Worm (Caenorhabditis elegans) whole organism, L4 larva: ENCODE measurements around the gene K12H6.5.
A peak's percentile ranks its signal among the peaks of the same experiment; 100 is the strongest.

Experiments
- F44E2.7 ChIP-seq: fragments of 200-800 bp; sonication (Bioruptor generic); IDR thresholded peaks from 2 replicates; pipeline ENCODE4 v2.1.2; 2022; ENCODE audit warnings: missing genetic modification characterization, missing compliant biosample characterization
- F49E8.2 ChIP-seq: sonication (generic microtip); optimal IDR thresholded peaks from 2 replicates; lab custom pipeline; 2016; ENCODE audit warnings: missing compliant biosample characterization, mild to moderate bottlenecking, missing genetic modification characterization, borderline replicate concordance
- ZK337.2 ChIP-seq: fragments of 200-800 bp; sonication (Bioruptor generic); IDR thresholded peaks from 2 replicates; pipeline ENCODE4 v1.3.6; 2022; ENCODE audit warnings: missing genetic modification reagents, missing genetic modification characterization, missing compliant biosample characterization
- aha-1 ChIP-seq: fragments of 150-350 bp; peaks from one replicate; lab custom pipeline; 2014; ENCODE audit warnings: missing biosample characterization, missing genetic modification characterization
- aly-2 ChIP-seq: sonication (generic microtip); optimal IDR thresholded peaks from 2 replicates; lab custom pipeline; 2018; ENCODE audit warnings: missing biosample characterization, missing genetic modification characterization
- ama-1 ChIP-seq: fragments of 150-350 bp; optimal IDR thresholded peaks from 2 replicates; lab custom pipeline; 2014; ENCODE audit warnings: inconsistent platforms, mixed read lengths
- arid-1 ChIP-seq: fragments of 200-800 bp; sonication (Bioruptor generic); conservative IDR thresholded peaks from 2 replicates; pipeline ENCODE4 v1.3.6; 2022; ENCODE audit warnings: missing genetic modification reagents, missing genetic modification characterization, missing compliant biosample characterization
- ceh-20 ChIP-seq: fragments of 200-800 bp; sonication (Bioruptor generic); IDR thresholded peaks from 2 replicates; pipeline ENCODE4 v1.3.6; 2022; ENCODE audit warnings: missing genetic modification reagents, missing genetic modification characterization, missing compliant biosample characterization
- ceh-28 ChIP-seq: fragments of 150-350 bp; optimal IDR thresholded peaks from 2 replicates; lab custom pipeline; 2014; ENCODE audit warnings: missing biosample characterization, missing genetic modification reagents, missing genetic modification characterization
- ceh-32 ChIP-seq: sonication (generic microtip); optimal IDR thresholded peaks from 2 replicates; lab custom pipeline; 2016; ENCODE audit warnings: mild to moderate bottlenecking, missing genetic modification characterization, missing compliant biosample characterization; ENCODE audit not compliant: poor library complexity
- ceh-44 ChIP-seq: fragments of 200-800 bp; sonication (Bioruptor generic); IDR thresholded peaks from 2 replicates; pipeline ENCODE4 v1.3.6; 2022; ENCODE audit warnings: missing genetic modification reagents, missing genetic modification characterization, missing compliant biosample characterization
- ceh-62 ChIP-seq: sonication (generic microtip); optimal IDR thresholded peaks from 2 replicates; lab custom pipeline; 2017; ENCODE audit warnings: missing biosample characterization, missing genetic modification characterization
- ceh-82 ChIP-seq: sonication (generic microtip); optimal IDR thresholded peaks from 2 replicates; lab custom pipeline; 2017; ENCODE audit warnings: missing biosample characterization, missing genetic modification characterization
- daf-12 ChIP-seq: fragments of 150-350 bp; optimal IDR thresholded peaks from 2 replicates; lab custom pipeline; 2014; ENCODE audit warnings: missing biosample characterization, missing genetic modification reagents, missing genetic modification characterization
- dmd-6 ChIP-seq: fragments of 200-800 bp; sonication (Bioruptor generic); IDR thresholded peaks from 2 replicates; pipeline ENCODE4 v1.3.6; 2022; ENCODE audit warnings: missing genetic modification reagents, missing genetic modification characterization, missing compliant biosample characterization
- dmd-9 ChIP-seq: fragments of 200-800 bp; sonication (Bioruptor generic); IDR thresholded peaks from 2 replicates; pipeline ENCODE4 v1.3.6; 2022; ENCODE audit warnings: missing genetic modification reagents, missing genetic modification characterization, missing compliant biosample characterization
- dpl-1 ChIP-seq: fragments of 150-350 bp; optimal IDR thresholded peaks from 2 replicates; lab custom pipeline; 2014; ENCODE audit warnings: missing biosample characterization, missing genetic modification reagents, missing genetic modification characterization
- egl-27 ChIP-seq: sonication (generic microtip); optimal IDR thresholded peaks from 3 replicates; lab custom pipeline; 2017; ENCODE audit warnings: missing biosample characterization, missing genetic modification reagents, missing genetic modification characterization
- egl-43 ChIP-seq: fragments of 200-800 bp; sonication (Bioruptor generic); IDR thresholded peaks from 2 replicates; pipeline ENCODE4 v1.3.6; 2022; ENCODE audit warnings: missing genetic modification reagents, missing genetic modification characterization, missing compliant biosample characterization
- hif-1 ChIP-seq, 2 experiments: sonication (generic microtip); optimal IDR thresholded peaks; 2 replicates each; lab custom pipeline; 2016 to 2017; ENCODE audit warnings: missing compliant biosample characterization in 2 of 2, missing genetic modification characterization in 2 of 2, missing genetic modification reagents in 2 of 2, missing genotype in 2 of 2, mild to moderate bottlenecking in 1 of 2
- hlh-11 ChIP-seq: fragments of 200-800 bp; sonication (Bioruptor generic); optimal IDR thresholded peaks from 2 replicates; lab custom pipeline; 2018; ENCODE audit warnings: mild to moderate bottlenecking, missing genetic modification characterization, missing compliant biosample characterization
- hmg-1.1 ChIP-seq: fragments of 200-800 bp; sonication (Bioruptor generic); IDR thresholded peaks from 2 replicates; pipeline ENCODE4 v1.3.6; 2022; ENCODE audit warnings: missing genetic modification reagents, missing genetic modification characterization, missing compliant biosample characterization
- lim-7 ChIP-seq: fragments of 200-800 bp; sonication (Bioruptor generic); IDR thresholded peaks from 2 replicates; pipeline ENCODE4 v1.3.6; 2022; ENCODE audit warnings: missing genetic modification characterization, missing compliant biosample characterization
- lin-15B ChIP-seq: fragments of 150-350 bp; sonication (generic microtip); optimal IDR thresholded peaks from 3 replicates; lab custom pipeline; 2014; ENCODE audit warnings: missing biosample characterization, missing genetic modification characterization
- lin-29 ChIP-seq: fragments of 200-800 bp; sonication (Bioruptor generic); IDR thresholded peaks from 2 replicates; pipeline ENCODE4 v1.3.6; 2022; ENCODE audit warnings: missing genetic modification reagents, missing genetic modification characterization, missing compliant biosample characterization
- madf-5 ChIP-seq, 2 experiments: fragments of 200-800 bp; sonication (Bioruptor generic); IDR thresholded peaks; 2 replicates each; pipeline ENCODE4 v1.3.6; 2022; ENCODE audit warnings: missing compliant biosample characterization in 2 of 2, missing genetic modification characterization in 2 of 2
- mdl-1 ChIP-seq, 2 experiments: fragments of 150-350 bp in 1 of 2; sonication (generic microtip) in 1 of 2; optimal IDR thresholded peaks; 2 replicates each; lab custom pipeline; 2014 to 2017; ENCODE audit warnings: missing biosample characterization in 2 of 2, missing genetic modification characterization in 2 of 2
- mdt-29 ChIP-seq: fragments of 200-800 bp; sonication (Bioruptor generic); IDR thresholded peaks from 2 replicates; pipeline ENCODE4 v1.3.6; 2022; ENCODE audit warnings: missing genetic modification reagents, missing genetic modification characterization, missing compliant biosample characterization
- mep-1 ChIP-seq: fragments of 150-350 bp; sonication (generic microtip); optimal IDR thresholded peaks from 3 replicates; lab custom pipeline; 2014; ENCODE audit warnings: missing biosample characterization, missing genetic modification characterization
- mes-2 ChIP-seq: sonication (generic microtip); optimal IDR thresholded peaks from 2 replicates; lab custom pipeline; 2016; ENCODE audit warnings: missing genotype, mild to moderate bottlenecking, missing genetic modification characterization, missing compliant biosample characterization; ENCODE audit not compliant: poor library complexity, severe bottlenecking
- mxl-3 ChIP-seq: fragments of 200-800 bp; sonication (Bioruptor generic); optimal IDR thresholded peaks from 2 replicates; lab custom pipeline; 2018; ENCODE audit warnings: mild to moderate bottlenecking, missing genetic modification characterization, missing compliant biosample characterization
- nhr-25 ChIP-seq: sonication (generic microtip); optimal IDR thresholded peaks from 2 replicates; lab custom pipeline; 2017; ENCODE audit warnings: missing genetic modification characterization, mild to moderate bottlenecking, missing compliant biosample characterization, antibody characterized with exemption, moderate library complexity, borderline replicate concordance; ENCODE audit not compliant: insufficient read depth
- nhr-48 ChIP-seq: sonication (generic microtip); optimal IDR thresholded peaks from 2 replicates; lab custom pipeline; 2016; ENCODE audit warnings: mild to moderate bottlenecking, missing genetic modification characterization, missing compliant biosample characterization
- nhr-76 ChIP-seq: fragments of 150-350 bp; optimal IDR thresholded peaks from 2 replicates; lab custom pipeline; 2014; ENCODE audit warnings: missing biosample characterization, missing genetic modification characterization
- pha-4 ChIP-seq, 2 experiments: fragments of 150-350 bp in 1 of 2; fragments of 200-800 bp in 1 of 2; sonication (Bioruptor generic) in 1 of 2; IDR thresholded peaks in 1 of 2; optimal IDR thresholded peaks in 1 of 2; 2 replicates each; pipeline versions ENCODE4 v1.3.6 to Lab custom; 2014 to 2022; ENCODE audit warnings: missing genetic modification characterization in 2 of 2, missing genetic modification reagents in 2 of 2, missing biosample characterization in 1 of 2, missing compliant biosample characterization in 1 of 2
- rbr-2 ChIP-seq: sonication (generic microtip); optimal IDR thresholded peaks from 2 replicates; lab custom pipeline; 2016; ENCODE audit warnings: missing genotype, missing genetic modification characterization, missing compliant biosample characterization
- saeg-2 ChIP-seq: fragments of 200-800 bp; sonication (Bioruptor generic); IDR thresholded peaks from 2 replicates; pipeline ENCODE4 v1.3.6; 2022; ENCODE audit warnings: missing genetic modification reagents, missing genetic modification characterization, missing compliant biosample characterization
- sdz-12 ChIP-seq: fragments of 200-800 bp; sonication (Bioruptor generic); optimal IDR thresholded peaks from 2 replicates; lab custom pipeline; 2018; ENCODE audit warnings: mild to moderate bottlenecking, missing genetic modification characterization, missing compliant biosample characterization
- set-16 ChIP-seq: fragments of 200-800 bp; sonication (Bioruptor generic); IDR thresholded peaks from 2 replicates; pipeline ENCODE4 v1.3.6; 2022; ENCODE audit warnings: missing genetic modification reagents, missing genetic modification characterization, missing compliant biosample characterization
- snpc-1.2 ChIP-seq: fragments of 200-800 bp; sonication (Bioruptor generic); IDR thresholded peaks from 2 replicates; pipeline ENCODE4 v1.3.6; 2022; ENCODE audit warnings: missing genetic modification reagents, missing genetic modification characterization, missing compliant biosample characterization
- snpc-4 ChIP-seq: fragments of 150-350 bp; optimal IDR thresholded peaks from 2 replicates; lab custom pipeline; 2014; ENCODE audit warnings: missing biosample characterization, missing genetic modification characterization
- tag-97 ChIP-seq: fragments of 200-800 bp; sonication (Bioruptor generic); IDR thresholded peaks from 2 replicates; pipeline ENCODE4 v1.3.6; 2022; ENCODE audit warnings: missing genetic modification characterization, missing compliant biosample characterization
- unc-130 ChIP-seq: sonication (generic microtip); optimal IDR thresholded peaks from 2 replicates; lab custom pipeline; 2016; ENCODE audit warnings: missing genetic modification reagents, missing genetic modification characterization, missing compliant biosample characterization
- unc-39 ChIP-seq: sonication (generic microtip); optimal IDR thresholded peaks from 2 replicates; lab custom pipeline; 2017; ENCODE audit warnings: missing biosample characterization, missing genetic modification characterization
- unc-62 ChIP-seq, 3 experiments: fragments of 150-350 bp in 1 of 3; sonication (generic microtip); optimal IDR thresholded peaks in 2 of 3; peaks in 1 of 3; 1 replicate in 1 of 3; 2 replicates in 2 of 3; lab custom pipeline; 2014 to 2017; ENCODE audit warnings: missing biosample characterization in 3 of 3, missing genetic modification characterization in 3 of 3, missing genetic modification reagents in 3 of 3, missing genotype in 1 of 3
- vab-7 ChIP-seq: fragments of 200-800 bp; sonication (Bioruptor generic); IDR thresholded peaks from 2 replicates; pipeline ENCODE4 v1.3.6; 2022; ENCODE audit warnings: missing genetic modification reagents, missing genetic modification characterization, missing compliant biosample characterization
- zfp-3 ChIP-seq: fragments of 200-800 bp; sonication (Bioruptor generic); conservative IDR thresholded peaks from 2 replicates; pipeline ENCODE4 v1.3.6; 2022; ENCODE audit warnings: missing genetic modification reagents, missing genetic modification characterization, missing compliant biosample characterization
- ztf-11 ChIP-seq: fragments of 150-350 bp; optimal IDR thresholded peaks from 2 replicates; lab custom pipeline; 2014; ENCODE audit warnings: missing biosample characterization, missing genetic modification characterization

K12H6.5 gene

DNA sequence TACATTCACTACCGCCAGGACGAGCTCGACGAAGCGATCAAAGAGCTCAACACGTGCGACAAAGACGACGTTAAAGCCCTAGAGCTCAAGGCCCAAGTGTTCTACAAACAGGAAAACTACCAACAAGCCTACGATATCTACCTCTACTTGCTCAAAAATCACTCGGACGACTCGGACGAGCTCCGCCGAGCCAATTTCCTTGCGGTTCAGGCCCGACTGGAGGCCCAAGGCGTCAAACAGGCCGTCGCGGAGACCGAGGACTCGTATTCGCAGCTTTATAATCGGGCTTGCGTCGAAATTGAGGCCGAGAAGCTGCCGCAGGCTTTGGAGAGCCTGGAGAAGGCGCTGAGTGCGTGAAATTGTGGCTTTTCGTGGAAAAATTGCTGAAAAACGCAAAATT is 38.1 kb downstream of the K12H6.5 start:
- TF ChIP-seq F49E8.2 (tag; lab: Kevin White, UChicago) = no peak
- peak; percentile 76 for TF ChIP-seq set-16
- no peak for TF ChIP-seq ceh-28 (tag; lab: Kevin White, UChicago)
- TF ChIP-seq hif-1 (tag; optimal IDR thresholded peaks at IDR 0.05; lab: Kevin White, UChicago) = no peak
- TF ChIP-seq F44E2.7 (GFP tag; lab: Robert Waterston, UW) = no peak
- peak in 1 of 2 experiments; percentile 81 for TF ChIP-seq unc-62 (GFP tag; optimal IDR thresholded peaks at IDR 0.05 in 1 of 2; lab: Kevin White, UChicago)
- TF ChIP-seq unc-62 (tag; optimal IDR thresholded peaks at IDR 0.05; lab: Kevin White, UChicago) = no peak
- no peak for TF ChIP-seq dmd-9 (GFP tag; lab: Robert Waterston, UW)
- TF ChIP-seq madf-5 (GFP tag; IDR thresholded peaks at IDR 0.05; lab: Robert Waterston, UW) = no peak
- no peak for TF ChIP-seq ZK337.2 (GFP tag; lab: Robert Waterston, UW)

DNA sequence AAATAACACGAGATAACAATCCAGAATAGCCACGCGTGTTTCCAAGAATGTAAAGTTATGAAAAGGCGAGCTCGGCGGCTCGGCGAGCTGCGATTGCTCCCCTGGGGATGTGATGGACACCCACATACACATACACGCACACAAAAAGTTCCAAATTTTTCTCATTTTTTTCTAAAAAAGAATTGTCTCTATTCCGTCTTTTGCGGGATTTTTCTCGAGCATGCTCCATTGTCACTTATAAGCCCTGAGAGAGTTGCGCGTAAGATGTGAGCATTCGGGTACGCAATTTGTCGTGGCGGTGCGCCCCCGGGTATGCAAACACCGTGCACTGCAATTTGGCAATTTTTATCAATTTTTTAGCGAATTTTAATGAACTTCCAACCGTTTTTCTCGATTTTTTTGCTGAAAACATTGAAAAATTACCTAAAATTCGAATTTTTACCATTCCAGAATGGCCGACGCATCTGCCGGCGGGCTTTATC is 38.9 kb downstream of the K12H6.5 start, which contains the start of the genes F08D12.12 and srpa-72:
Gene F08D12.12 (minus strand): TSS at position 51 of the 482 bp plus-strand sequence.
Gene srpa-72 (plus strand): TSS at position 451 of the 482 bp plus-strand sequence.
- no peak for TF ChIP-seq ceh-62 (tag; lab: Kevin White, UChicago)
- no peak for TF ChIP-seq ztf-11 (tag; lab: Kevin White, UChicago)
- no peak for TF ChIP-seq ceh-82 (tag; lab: Kevin White, UChicago)
- no peak for TF ChIP-seq vab-7
- TF ChIP-seq arid-1 (GFP tag; lab: Robert Waterston, UW) = no peak
- TF ChIP-seq ZK337.2 (GFP tag; lab: Robert Waterston, UW) = no peak
- no peak for TF ChIP-seq ceh-32 (tag; lab: Kevin White, UChicago)
- TF ChIP-seq mes-2 = peak; percentile 74
- no peak for TF ChIP-seq nhr-76
- peak in 1 of 2 experiments; percentile 21 for TF ChIP-seq hif-1 (tag; optimal IDR thresholded peaks at IDR 0.05; lab: Kevin White, UChicago)
- no peak for TF ChIP-seq mep-1 (tag; lab: Kevin White, UChicago)
- no peak for TF ChIP-seq aly-2 (tag; lab: Kevin White, UChicago)
- TF ChIP-seq ama-1 (lab: Kevin White, UChicago) = no peak
- TF ChIP-seq dmd-9 (GFP tag; lab: Robert Waterston, UW) = no peak
- TF ChIP-seq mxl-3 (GFP tag; lab: Kevin White, UChicago) = no peak
- TF ChIP-seq lim-7 = no peak
- TF ChIP-seq aha-1 (tag; lab: Kevin White, UChicago) = no peak
- TF ChIP-seq set-16 = no peak
- no peak for TF ChIP-seq lin-15B (tag; lab: Kevin White, UChicago)
- TF ChIP-seq snpc-4 = no peak
- TF ChIP-seq rbr-2 (tag; lab: Kevin White, UChicago) = peak; percentile 21
- TF ChIP-seq unc-39 (tag; lab: Kevin White, UChicago) = no peak
- TF ChIP-seq mdl-1 (tag; optimal IDR thresholded peaks at IDR 0.05; lab: Kevin White, UChicago) = no peak
- peak; percentile 37 for TF ChIP-seq dpl-1 (GFP tag; lab: Kevin White, UChicago)
- no peak for TF ChIP-seq egl-27 (tag; lab: Kevin White, UChicago)
- TF ChIP-seq nhr-25 (tag; lab: Kevin White, UChicago) = no peak
- TF ChIP-seq egl-43 (GFP tag; lab: Robert Waterston, UW) = no peak
- peak; percentile 59 for TF ChIP-seq hmg-1.1 (GFP tag; lab: Robert Waterston, UW)
- no peak for TF ChIP-seq lin-29 (GFP tag; lab: Robert Waterston, UW)
- no peak for TF ChIP-seq tag-97 (GFP tag; lab: Robert Waterston, UW)
- peak; percentile 28 for TF ChIP-seq hlh-11
- no peak for TF ChIP-seq unc-130 (GFP tag; lab: Kevin White, UChicago)
- 0 out of 2 replicates have a peak, but pooled peaks have one; percentile 28 for TF ChIP-seq ceh-44
- TF ChIP-seq sdz-12 (GFP tag; lab: Kevin White, UChicago) = no peak
- TF ChIP-seq dmd-6 = no peak
- TF ChIP-seq nhr-48 (tag; lab: Kevin White, UChicago) = no peak
- TF ChIP-seq pha-4 (GFP tag; IDR thresholded peaks at IDR 0.05; lab: Robert Waterston, UW) = no peak
- no peak for TF ChIP-seq pha-4 (tag; optimal IDR thresholded peaks at IDR 0.05; lab: Kevin White, UChicago)
- no peak for TF ChIP-seq snpc-1.2 (GFP tag; lab: Robert Waterston, UW)
- no peak for TF ChIP-seq saeg-2 (GFP tag; lab: Robert Waterston, UW)
- no peak for TF ChIP-seq daf-12 (tag; lab: Kevin White, UChicago)
- 0 out of 2 replicates have a peak, but pooled peaks have one; percentile 9 for TF ChIP-seq ceh-20
- TF ChIP-seq zfp-3 (GFP tag; lab: Robert Waterston, UW) = no peak
- TF ChIP-seq mdt-29 = no peak
